Worm (Caenorhabditis elegans) whole organism, late embryonic: Measurements from ENCODE around the gene R12C12.9.
"Not testable (repeated sequence)": the region's sequence is repeated elsewhere in the genome, so short reads cannot be mapped to it uniquely, and the experiment has no call there.

Experiments
- C38D4.7 ChIP-seq: fragments of 200-800 bp; sonication (Bioruptor generic); optimal IDR thresholded peaks from 2 replicates; lab custom pipeline; 2018; ENCODE audit warnings: mild to moderate bottlenecking, missing genetic modification characterization, moderate library complexity, missing compliant biosample characterization
- ceh-9 ChIP-seq: sonication (generic microtip); optimal IDR thresholded peaks from 2 replicates; lab custom pipeline; 2016; ENCODE audit warnings: mild to moderate bottlenecking, missing genetic modification characterization, inconsistent platforms, missing compliant biosample characterization
- nhr-11 ChIP-seq: fragments of 150-350 bp; optimal IDR thresholded peaks from 2 replicates; lab custom pipeline; 2014; ENCODE audit warnings: missing biosample characterization, missing genetic modification characterization
- pha-4 ChIP-seq: fragments of 150-350 bp; optimal IDR thresholded peaks from 2 replicates; lab custom pipeline; 2018; ENCODE audit warnings: missing biosample characterization, missing genetic modification reagents, missing genetic modification characterization
- sdc-2 ChIP-seq: sonication (generic microtip); optimal IDR thresholded peaks from 2 replicates; lab custom pipeline; 2016; ENCODE audit warnings: missing genotype, missing genetic modification characterization, missing compliant biosample characterization

DNA sequence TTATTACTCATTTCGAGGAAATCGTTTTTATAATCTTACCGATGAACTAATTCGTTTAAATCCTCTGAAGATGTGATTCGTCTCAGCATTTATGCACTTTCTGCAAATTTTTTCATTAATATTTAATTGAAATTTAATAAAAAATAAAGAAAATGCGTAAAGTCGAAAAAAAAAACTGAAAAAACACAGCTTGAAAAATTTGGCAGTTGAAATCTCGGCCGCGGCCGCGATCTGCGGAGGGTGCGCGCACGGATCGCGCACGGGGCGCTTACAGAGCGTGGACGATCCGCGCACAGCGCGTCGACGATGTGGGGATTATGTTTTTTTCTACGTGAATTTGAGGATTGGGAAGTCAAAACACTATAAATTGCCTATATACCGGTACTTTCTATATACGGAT, 15.9 kb downstream of the R12C12.9 start, which contains the start of gene ZK84.4:
- TF ChIP-seq sdc-2; nhr-11; C38D4.7; ceh-9; pha-4 (tag; lab: Kevin White, UChicago): not testable (repeated sequence)
